Fruit fly (Drosophila melanogaster): ENCODE data around the gene CG34345.

The CG34345 gene

DNA sequence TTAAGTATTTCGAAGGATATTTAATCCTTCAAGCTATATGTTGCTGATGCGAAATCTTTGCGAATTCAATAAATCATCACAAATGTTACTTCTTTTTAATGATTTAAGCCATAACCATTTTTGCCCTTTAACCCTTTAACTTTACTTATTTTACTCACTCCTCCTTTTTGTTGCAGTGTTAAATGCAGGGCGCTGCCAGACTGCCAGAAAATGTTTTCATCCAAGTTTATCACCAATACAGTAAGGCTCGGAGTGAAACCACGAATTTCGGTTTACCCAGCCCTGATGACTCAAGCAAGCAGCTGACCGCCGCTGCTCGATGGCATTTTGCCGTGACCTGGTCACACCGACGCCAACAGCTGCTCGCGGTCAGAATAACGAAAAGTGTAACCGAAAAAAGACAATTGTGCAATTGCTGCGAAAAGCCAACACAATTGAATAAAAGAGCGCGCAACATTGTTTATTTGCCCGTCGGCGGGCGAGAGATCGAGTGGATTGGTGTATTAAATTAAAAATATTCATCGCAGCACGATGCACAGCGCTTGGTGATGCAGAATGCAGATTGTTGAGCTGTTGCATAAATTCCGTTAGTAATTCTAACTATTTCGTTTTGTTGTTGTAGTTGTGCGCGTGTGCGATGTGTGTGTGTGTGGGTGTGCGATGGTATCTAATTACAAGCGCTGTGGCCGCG lies 12.1 kb upstream of the CG34345 start, which contains the start of gene CG11050 (continued):
- TF ChIP-seq ss (GFP tag; optimal IDR thresholded peaks at IDR 0.05) (no peak), CG1621 (tag; optimal IDR thresholded peaks at IDR 0.05) (peak; percentile 63), Hr39 (GFP tag; optimal IDR thresholded peaks at IDR 0.05) (peak; percentile 75), esn (GFP tag; optimal IDR thresholded peaks at IDR 0.05) (peak; percentile 69), CG16779 (tag; optimal IDR thresholded peaks at IDR 0.05) (peak; percentile 17), CG8119 (GFP tag; IDR thresholded peaks at IDR 0.05) (peak; percentile 68; the same call in 2 of the 3 replicates), CG32006 (GFP tag; optimal IDR thresholded peaks at IDR 0.05) (peak; percentile 70), CG11294 (GFP tag; IDR thresholded peaks at IDR 0.05) (peak; percentile 37; the same call in 1 of the 2 replicates), CG7368 (GFP tag; optimal IDR thresholded peaks at IDR 0.05) (peak; percentile 40), CG6854 (GFP tag; optimal IDR thresholded peaks at IDR 0.05) (no peak), Eip78C (GFP tag) (peak; percentile 84), Sox14 (GFP tag; optimal IDR thresholded peaks at IDR 0.05) (peak; percentile 74), CG11902 (GFP tag; optimal IDR thresholded peaks at IDR 0.05) (peak; percentile 32), fd59A (GFP tag; optimal IDR thresholded peaks at IDR 0.05) (peak; percentile 11), CG8632 (GFP tag; optimal IDR thresholded peaks at IDR 0.05) (peak; percentile 42), CG6792 (GFP tag; optimal IDR thresholded peaks at IDR 0.05) (peak; percentile 40), CG3032 (tag; optimal IDR thresholded peaks at IDR 0.05) (peak; percentile 51), CG6276 (GFP tag; optimal IDR thresholded peaks at IDR 0.05) (peak; percentile 25), Ets96B (tag; optimal IDR thresholded peaks at IDR 0.05) (peak; percentile 48), Sox15 (GFP tag; optimal IDR thresholded peaks at IDR 0.05) (peak; percentile 41), dac (GFP tag; optimal IDR thresholded peaks at IDR 0.05) (peak; percentile 43), Eip93F (GFP tag; optimal IDR thresholded peaks at IDR 0.05) (no peak), Gug (GFP tag; IDR thresholded peaks at IDR 0.05) (peak; percentile 48), CG9139 (GFP tag; optimal IDR thresholded peaks at IDR 0.05) (no peak), fd85E (GFP tag; optimal IDR thresholded peaks at IDR 0.05) (no peak), salr (GFP tag; optimal IDR thresholded peaks at IDR 0.05) (no peak), CG3919 (GFP tag; optimal IDR thresholded peaks at IDR 0.05) (peak; percentile 70), Hr4 (GFP tag; optimal IDR thresholded peaks at IDR 0.05) (peak; percentile 70), Blimp-1 (GFP tag; optimal IDR thresholded peaks at IDR 0.05) (no peak)

DNA sequence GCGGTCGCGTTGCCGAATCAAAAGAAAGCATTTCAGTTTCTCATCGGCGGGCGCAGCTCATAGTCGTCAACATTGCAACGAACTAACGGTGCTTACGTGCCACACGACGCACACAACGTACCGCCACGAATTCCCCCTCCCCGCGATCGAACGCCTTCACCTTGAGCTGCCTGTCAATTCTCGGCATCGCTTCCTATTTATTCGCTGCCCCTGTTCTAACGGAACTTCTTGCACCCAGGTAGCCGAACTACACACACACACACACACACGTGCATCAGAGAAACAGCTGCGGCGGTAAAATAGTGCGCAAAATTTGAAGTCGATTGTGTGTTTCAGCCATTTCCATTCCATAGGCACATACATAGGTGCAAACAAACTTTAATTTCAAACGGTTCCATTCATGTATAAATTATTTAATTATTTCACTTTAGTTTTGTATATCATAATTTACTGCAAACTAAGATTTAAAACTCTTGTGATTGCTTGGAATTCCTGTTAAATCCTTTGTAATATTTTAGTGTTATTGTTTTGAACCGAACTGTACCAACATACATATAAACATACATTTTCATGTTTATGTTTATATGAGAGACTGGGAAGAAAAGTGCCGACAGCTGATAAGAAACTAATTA lies 11.4 kb upstream of the CG34345 start:
- TF ChIP-seq CG9139 (GFP tag; optimal IDR thresholded peaks at IDR 0.05) (no peak), Gug (GFP tag; IDR thresholded peaks at IDR 0.05) (no peak), Sox102F (GFP tag; optimal IDR thresholded peaks at IDR 0.05) (no peak), CG1621 (tag; optimal IDR thresholded peaks at IDR 0.05) (no peak), OdsH (GFP tag; optimal IDR thresholded peaks at IDR 0.05) (no peak), CG3032 (tag; optimal IDR thresholded peaks at IDR 0.05) (no peak), fkh (GFP tag; optimal IDR thresholded peaks at IDR 0.05) (no peak), net (GFP tag; optimal IDR thresholded peaks at IDR 0.05) (peak; percentile 6), Lpt (GFP tag; optimal IDR thresholded peaks at IDR 0.05) (no peak), topi (GFP tag; optimal IDR thresholded peaks at IDR 0.05) (no peak), CG6854 (GFP tag; optimal IDR thresholded peaks at IDR 0.05) (no peak), Smox (GFP tag; optimal IDR thresholded peaks at IDR 0.05) (no peak), fd59A (GFP tag; optimal IDR thresholded peaks at IDR 0.05) (no peak), ss (GFP tag; optimal IDR thresholded peaks at IDR 0.05) (no peak), CG8119 (GFP tag; IDR thresholded peaks at IDR 0.05) (no peak), CG10669 (GFP tag; optimal IDR thresholded peaks at IDR 0.05) (no peak), Eip78C (GFP tag) (peak; percentile 58), CG31627 (GFP tag; optimal IDR thresholded peaks at IDR 0.05) (no peak), dsx (GFP tag; optimal IDR thresholded peaks at IDR 0.05; ENCODE audit: poor library complexity, severe bottlenecking) (no peak), CG34406 (GFP tag; optimal IDR thresholded peaks at IDR 0.05) (no peak), Ets96B (tag; optimal IDR thresholded peaks at IDR 0.05) (no peak), acj6 (GFP tag; optimal IDR thresholded peaks at IDR 0.05) (peak; percentile 19), CG32006 (GFP tag; optimal IDR thresholded peaks at IDR 0.05) (peak; percentile 17), CG7368 (GFP tag; optimal IDR thresholded peaks at IDR 0.05) (peak; percentile 15), Sox15 (GFP tag; optimal IDR thresholded peaks at IDR 0.05) (no peak), lz (GFP tag; optimal IDR thresholded peaks at IDR 0.05) (no peak), Hr4 (GFP tag; optimal IDR thresholded peaks at IDR 0.05) (peak; percentile 29), salr (GFP tag; optimal IDR thresholded peaks at IDR 0.05) (no peak), CG8632 (GFP tag; optimal IDR thresholded peaks at IDR 0.05) (no peak), CG6808 (GFP tag; optimal IDR thresholded peaks at IDR 0.05) (no peak), svp (GFP tag) (no peak), Met (GFP tag; optimal IDR thresholded peaks at IDR 0.05) (no peak), CG16779 (tag; optimal IDR thresholded peaks at IDR 0.05) (no peak), CG10631 (GFP tag; optimal IDR thresholded peaks at IDR 0.05) (no peak), esn (GFP tag; optimal IDR thresholded peaks at IDR 0.05) (no peak)
